Fruit fly (Drosophila melanogaster) whole organism, embryonic: ENCODE measurements around the gene CG8568.

ENCODE experiments used
- Abd-B ChIP-seq: fragments of 200-800 bp; sonication (Bioruptor generic); optimal IDR thresholded peaks from 2 replicates; lab custom pipeline; 2018; ENCODE audit warnings: missing biosample characterization, mild to moderate bottlenecking, missing genetic modification characterization, moderate library complexity
- Atf-2 ChIP-seq: fragments of 200-800 bp; sonication (Bioruptor generic); optimal IDR thresholded peaks from 2 replicates; lab custom pipeline; 2016; ENCODE audit warnings: missing biosample characterization, missing genetic modification characterization
- CG10979 ChIP-seq: fragments of 200-800 bp; sonication (Bioruptor generic); optimal IDR thresholded peaks from 2 replicates; lab custom pipeline; 2018; ENCODE audit warnings: missing biosample characterization, mild to moderate bottlenecking, missing genetic modification characterization, moderate library complexity
- CG11695 ChIP-seq: fragments of 200-800 bp; sonication (Bioruptor generic); IDR thresholded peaks from 3 replicates; pipeline ENCODE4 v1.3.6; 2022; ENCODE audit warnings: missing biosample characterization, missing genetic modification characterization
- CG13775 ChIP-seq: fragments of 200-800 bp; sonication (Bioruptor generic); optimal IDR thresholded peaks from 3 replicates; lab custom pipeline; 2017; ENCODE audit warnings: missing biosample characterization, mild to moderate bottlenecking, missing genetic modification characterization
- CG15011 ChIP-seq: fragments of 200-800 bp; sonication (Bioruptor generic); optimal IDR thresholded peaks from 3 replicates; lab custom pipeline; 2018; ENCODE audit warnings: missing biosample characterization, mild to moderate bottlenecking, missing genetic modification characterization
- CG1602 ChIP-seq: fragments of 200-800 bp; sonication (Bioruptor generic); optimal IDR thresholded peaks from 3 replicates; lab custom pipeline; 2016; ENCODE audit warnings: missing biosample characterization, missing genetic modification characterization
- CG17328 ChIP-seq: fragments of 200-800 bp; sonication (Bioruptor generic); IDR thresholded peaks from 2 replicates; pipeline ENCODE4 v1.3.6; 2022; ENCODE audit warnings: missing biosample characterization, missing genetic modification characterization
- CG17359 ChIP-seq: fragments of 200-800 bp; sonication (Bioruptor generic); optimal IDR thresholded peaks from 3 replicates; lab custom pipeline; 2018; ENCODE audit warnings: missing biosample characterization, mild to moderate bottlenecking, missing genetic modification characterization, moderate library complexity
- CG17385 ChIP-seq: fragments of 200-800 bp; sonication (Bioruptor generic); optimal IDR thresholded peaks from 3 replicates; lab custom pipeline; 2018; ENCODE audit warnings: missing biosample characterization, mild to moderate bottlenecking, missing genetic modification characterization
- CG17568 ChIP-seq: fragments of 200-800 bp; sonication (Bioruptor generic); optimal IDR thresholded peaks from 2 replicates; lab custom pipeline; 2018; ENCODE audit warnings: missing biosample characterization, mild to moderate bottlenecking, missing genetic modification characterization, moderate library complexity
- CG2678 ChIP-seq: fragments of 200-800 bp; sonication (Bioruptor generic); optimal IDR thresholded peaks from 3 replicates; lab custom pipeline; 2019; ENCODE audit warnings: missing biosample characterization, mild to moderate bottlenecking, missing genetic modification characterization, moderate library complexity
- CG4707 ChIP-seq: fragments of 200-800 bp; sonication (Bioruptor generic); optimal IDR thresholded peaks from 2 replicates; lab custom pipeline; 2018; ENCODE audit warnings: missing biosample characterization, mild to moderate bottlenecking, missing genetic modification characterization, moderate library complexity
- CG5180 ChIP-seq: fragments of 200-800 bp; sonication (Bioruptor generic); optimal IDR thresholded peaks from 3 replicates; lab custom pipeline; 2017; ENCODE audit warnings: missing biosample characterization, missing genetic modification characterization, mild to moderate bottlenecking, moderate library complexity, missing genetic modification reagents
- CG7556 ChIP-seq: fragments of 200-800 bp; sonication (Bioruptor generic); optimal IDR thresholded peaks from 2 replicates; lab custom pipeline; 2017; ENCODE audit warnings: missing biosample characterization, mild to moderate bottlenecking, missing genetic modification characterization
- CG8290 ChIP-seq, 3 experiments: fragments of 200-800 bp; sonication (Bioruptor generic); optimal IDR thresholded peaks; 2 replicates each; lab custom pipeline; 2016 to 2019; ENCODE audit warnings: missing biosample characterization in 3 of 3, missing genetic modification characterization in 3 of 3, mild to moderate bottlenecking in 2 of 3, moderate library complexity in 1 of 3
- CG8944 ChIP-seq: fragments of 200-800 bp; sonication (Bioruptor generic); optimal IDR thresholded peaks from 3 replicates; lab custom pipeline; 2016; ENCODE audit warnings: missing biosample characterization, missing genetic modification characterization
- CoRest ChIP-seq: fragments of 200-800 bp; sonication (Bioruptor generic); optimal IDR thresholded peaks from 3 replicates; lab custom pipeline; 2018; ENCODE audit warnings: missing biosample characterization, mild to moderate bottlenecking, missing genetic modification characterization, moderate library complexity
- Deaf1 ChIP-seq: fragments of 200-800 bp; optimal IDR thresholded peaks from 3 replicates; lab custom pipeline; 2019; ENCODE audit warnings: missing biosample characterization, mild to moderate bottlenecking, missing genetic modification characterization, moderate library complexity
- E2f1 ChIP-seq: fragments of 200-800 bp; sonication (Bioruptor generic); IDR thresholded peaks from 2 replicates; pipeline ENCODE4 v1.3.6; 2022; ENCODE audit warnings: missing biosample characterization, missing genetic modification characterization
- Ets65A ChIP-seq: fragments of 200-800 bp; sonication (Bioruptor generic); peaks from one replicate; lab custom pipeline; 2016; ENCODE audit warnings: missing biosample characterization, missing genetic modification characterization
- Hand ChIP-seq: fragments of 200-800 bp; sonication (Bioruptor generic); optimal IDR thresholded peaks from 2 replicates; lab custom pipeline; 2017; ENCODE audit warnings: mild to moderate bottlenecking, missing biosample characterization, missing genetic modification reagents, missing genetic modification characterization
- Hmx ChIP-seq: fragments of 200-800 bp; sonication (Bioruptor generic); optimal IDR thresholded peaks from 2 replicates; lab custom pipeline; 2016; ENCODE audit warnings: missing biosample characterization, missing genetic modification characterization
- Hr3 ChIP-seq: fragments of 200-800 bp; sonication (Bioruptor generic); optimal IDR thresholded peaks from 3 replicates; lab custom pipeline; 2016; ENCODE audit warnings: missing biosample characterization, missing genetic modification characterization
- Hsf ChIP-seq: fragments of 200-800 bp; sonication (Bioruptor generic); optimal IDR thresholded peaks from 3 replicates; lab custom pipeline; 2016; ENCODE audit warnings: missing biosample characterization, missing genetic modification characterization
- NC2β ChIP-seq: fragments of 200-800 bp; sonication (Bioruptor generic); optimal IDR thresholded peaks from 2 replicates; lab custom pipeline; 2016; ENCODE audit warnings: missing biosample characterization, missing genetic modification characterization
- NK7.1 ChIP-seq: fragments of 200-800 bp; sonication (Bioruptor generic); optimal IDR thresholded peaks from 3 replicates; lab custom pipeline; 2016; ENCODE audit warnings: missing biosample characterization, missing genetic modification characterization
- Pdp1 ChIP-seq, 2 experiments: fragments of 200-800 bp; sonication (Bioruptor generic); optimal IDR thresholded peaks; 3 replicates each; lab custom pipeline; 2016; ENCODE audit warnings: missing biosample characterization in 2 of 2, missing genetic modification characterization in 2 of 2, mild to moderate bottlenecking in 1 of 2, moderate library complexity in 1 of 2
- Ptx1 ChIP-seq: fragments of 200-800 bp; sonication (Bioruptor generic); IDR thresholded peaks from 2 replicates; pipeline ENCODE4 v1.3.6; 2022; ENCODE audit warnings: missing biosample characterization, missing genetic modification characterization
- Rx ChIP-seq: fragments of 200-800 bp; sonication (Bioruptor generic); IDR thresholded peaks from 2 replicates; pipeline ENCODE4 v1.3.6; 2022; ENCODE audit warnings: missing biosample characterization, missing genetic modification characterization
- al ChIP-seq: fragments of 200-800 bp; sonication (Bioruptor generic); IDR thresholded peaks from 2 replicates; pipeline ENCODE4 v1.3.6; 2022; ENCODE audit warnings: missing biosample characterization, missing genetic modification characterization
- az2 ChIP-seq: fragments of 200-800 bp; sonication (Bioruptor generic); optimal IDR thresholded peaks from 3 replicates; lab custom pipeline; 2016; ENCODE audit warnings: missing biosample characterization, missing genetic modification characterization
- chif ChIP-seq, 2 experiments: fragments of 200-800 bp; sonication (Bioruptor generic); optimal IDR thresholded peaks; 3 replicates each; lab custom pipeline; 2016; ENCODE audit warnings: missing biosample characterization in 2 of 2, missing genetic modification characterization in 2 of 2
- ci ChIP-seq: fragments of 200-800 bp; sonication (Bioruptor generic); IDR thresholded peaks from 3 replicates; pipeline ENCODE4 v1.3.6; 2022; ENCODE audit warnings: missing biosample characterization, missing genetic modification characterization
- eve ChIP-seq, 2 experiments: fragments of >200 bp; optimal IDR thresholded peaks; 2 replicates each; lab custom pipeline; 2017; ENCODE audit warnings: missing biosample characterization in 2 of 2, missing genetic modification characterization in 2 of 2
- fd102C ChIP-seq: fragments of 200-800 bp; sonication (Bioruptor generic); optimal IDR thresholded peaks from 2 replicates; lab custom pipeline; 2018; ENCODE audit warnings: missing biosample characterization, mild to moderate bottlenecking, missing genetic modification characterization, moderate library complexity
- gem ChIP-seq: fragments of 200-800 bp; sonication (Bioruptor generic); optimal IDR thresholded peaks from 2 replicates; lab custom pipeline; 2019; ENCODE audit warnings: missing biosample characterization, mild to moderate bottlenecking, missing genetic modification characterization, moderate library complexity
- h ChIP-seq: fragments of >200 bp; optimal IDR thresholded peaks from 2 replicates; lab custom pipeline; 2017
- jing ChIP-seq: fragments of 200-800 bp; sonication (Bioruptor generic); optimal IDR thresholded peaks from 2 replicates; lab custom pipeline; 2018; ENCODE audit warnings: missing biosample characterization, mild to moderate bottlenecking, missing genetic modification characterization
- lola ChIP-seq, 3 experiments: fragments of >200 bp in 2 of 3; fragments of 200-800 bp in 1 of 3; sonication (Bioruptor generic) in 1 of 3; optimal IDR thresholded peaks; 2 replicates each; lab custom pipeline; 2017 to 2019; ENCODE audit warnings: missing biosample characterization in 3 of 3, missing genetic modification characterization in 3 of 3, mild to moderate bottlenecking in 1 of 3, moderate library complexity in 1 of 3
- nerfin-1 ChIP-seq: fragments of 200-800 bp; sonication (Bioruptor generic); optimal IDR thresholded peaks from 3 replicates; lab custom pipeline; 2019; ENCODE audit warnings: missing biosample characterization, mild to moderate bottlenecking, missing genetic modification characterization, moderate library complexity
- odd ChIP-seq: fragments of 200-800 bp; sonication (Bioruptor generic); optimal IDR thresholded peaks from 2 replicates; lab custom pipeline; 2017; ENCODE audit warnings: missing biosample characterization, mild to moderate bottlenecking, missing genetic modification characterization
- pnt ChIP-seq: fragments of 200-800 bp; sonication (Bioruptor generic); optimal IDR thresholded peaks from 3 replicates; lab custom pipeline; 2016; ENCODE audit warnings: missing biosample characterization, missing genetic modification characterization
- ranshi ChIP-seq: fragments of 200-800 bp; sonication (Bioruptor generic); IDR thresholded peaks from 2 replicates; pipeline ENCODE4 v1.3.6; 2022; ENCODE audit warnings: missing biosample characterization, missing genetic modification characterization
- repo ChIP-seq: fragments of 200-800 bp; sonication (Bioruptor generic); optimal IDR thresholded peaks from 2 replicates; lab custom pipeline; 2016; ENCODE audit warnings: missing biosample characterization, missing genetic modification characterization
- row ChIP-seq: fragments of 200-800 bp; sonication (Bioruptor generic); IDR thresholded peaks from 3 replicates; pipeline ENCODE4 v1.3.6; 2022; ENCODE audit warnings: missing biosample characterization, missing genetic modification characterization
- sens ChIP-seq: fragments of 200-800 bp; sonication (Bioruptor generic); peaks from one replicate; lab custom pipeline; 2016; ENCODE audit warnings: missing biosample characterization, missing genetic modification characterization
- sisA ChIP-seq: fragments of 200-800 bp; sonication (Bioruptor generic); IDR thresholded peaks from 2 replicates; pipeline ENCODE4 v1.3.6; 2022; ENCODE audit warnings: missing biosample characterization, missing genetic modification characterization
- stc ChIP-seq: fragments of 200-800 bp; sonication (Bioruptor generic); IDR thresholded peaks from 2 replicates; pipeline ENCODE4 v1.3.6; 2022; ENCODE audit warnings: missing biosample characterization, missing genetic modification characterization
- trh ChIP-seq: fragments of 200-800 bp; sonication (Bioruptor generic); optimal IDR thresholded peaks from 2 replicates; lab custom pipeline; 2016; ENCODE audit warnings: missing biosample characterization, missing genetic modification characterization

Gene CG8568

dm6 chrX:17501521-17501920 lies 49.2 kb upstream of the CG8568 start (continued):
- TF ChIP-seq repo (GFP tag; lab: Kevin White, UChicago) (no peak), odd (GFP tag; lab: Kevin White, UChicago) (no peak), Deaf1 (tag; lab: Kevin White, UChicago) (no peak), CG5180 (GFP tag; lab: Kevin White, UChicago) (no peak), trh (GFP tag; lab: Kevin White, UChicago) (no peak), Hmx (no peak), CG8290 (GFP tag; optimal IDR thresholded peaks at IDR 0.05; lab: Kevin White, UChicago) (no peak), CG8290 (tag; optimal IDR thresholded peaks at IDR 0.05; lab: Kevin White, UChicago) (no peak), nerfin-1 (tag; lab: Kevin White, UChicago) (peak; percentile 46), fd102C (GFP tag; lab: Kevin White, UChicago) (no peak), E2f1 (no peak), Hr3 (GFP tag; lab: Kevin White, UChicago) (peak; percentile 24), jing (GFP tag; lab: Kevin White, UChicago) (no peak), stc (GFP tag; lab: Robert Waterston, UW) (peak; percentile 38; the same call in 1 of the 2 replicates), pnt (GFP tag; lab: Kevin White, UChicago) (peak; percentile 1)

- peak; percentile 9 for TF ChIP-seq Abd-B (GFP tag; lab: Kevin White, UChicago)
- peak; percentile 13 for TF ChIP-seq NK7.1 (GFP tag; lab: Kevin White, UChicago)
- TF ChIP-seq Pdp1 (GFP tag; optimal IDR thresholded peaks at IDR 0.05; lab: Kevin White, UChicago), result peak in 1 of 2 experiments; percentile 28
- TF ChIP-seq Ptx1 (GFP tag; lab: Robert Waterston, UW), result peak; percentile 32; the same call in 1 of the 2 replicates
- peak; percentile 15 for TF ChIP-seq CG7556 (GFP tag; lab: Kevin White, UChicago)
- peak; percentile 0 for TF ChIP-seq CG1602 (GFP tag; lab: Kevin White, UChicago)
- TF ChIP-seq sisA (GFP tag; lab: Robert Waterston, UW), result 0 out of 2 replicates have a peak, but pooled peaks have one; percentile 5
- no peak for TF ChIP-seq Hand
- 0 out of 3 replicates have a peak, but pooled peaks have one; percentile 31 for TF ChIP-seq ci (GFP tag; lab: Robert Waterston, UW)
- TF ChIP-seq al (GFP tag; lab: Robert Waterston, UW), result no peak
- no peak for TF ChIP-seq h (lab: Kevin White, UChicago)
- TF ChIP-seq CG17385 (GFP tag; lab: Kevin White, UChicago), result peak; percentile 15
- no peak for TF ChIP-seq CG15011 (GFP tag; lab: Kevin White, UChicago)
- TF ChIP-seq Ets65A (GFP tag; lab: Kevin White, UChicago), result peak; percentile 27
- TF ChIP-seq CG17328 (GFP tag; lab: Robert Waterston, UW), result peak; percentile 34; the same call in 1 of the 2 replicates
- TF ChIP-seq CG8944 (GFP tag; lab: Kevin White, UChicago), result peak; percentile 7
- TF ChIP-seq CG2678 (tag; lab: Kevin White, UChicago), result peak; percentile 17
- TF ChIP-seq CoRest, result peak; percentile 41
- peak; percentile 90 for TF ChIP-seq sens (GFP tag; lab: Kevin White, UChicago)
- peak; percentile 28 for TF ChIP-seq Hsf (GFP tag; lab: Kevin White, UChicago)
- no peak for TF ChIP-seq Rx (GFP tag; lab: Robert Waterston, UW)
- peak; percentile 2 for TF ChIP-seq CG10979 (tag; lab: Kevin White, UChicago)
- no peak for TF ChIP-seq ranshi (GFP tag; lab: Robert Waterston, UW)
- TF ChIP-seq lola (GFP tag; optimal IDR thresholded peaks at IDR 0.05; lab: Kevin White, UChicago), result peak in 1 of 3 experiments; percentile 28
- TF ChIP-seq CG17359, result no peak
- TF ChIP-seq CG13775, result no peak
- TF ChIP-seq gem, result peak; percentile 64
- TF ChIP-seq az2 (GFP tag; lab: Kevin White, UChicago), result peak; percentile 25
- peak; percentile 61; the same call in 2 of the 3 replicates for TF ChIP-seq row (GFP tag; lab: Robert Waterston, UW)
- peak; percentile 5 for TF ChIP-seq NC2β (GFP tag; lab: Kevin White, UChicago)
- TF ChIP-seq CG4707, result no peak
- no peak for TF ChIP-seq jing (GFP tag; lab: Kevin White, UChicago)
- TF ChIP-seq CG11695 (GFP tag; lab: Robert Waterston, UW), result 0 out of 3 replicates have a peak, but pooled peaks have one; percentile 17
- peak in 1 of 2 experiments; percentile 61 for TF ChIP-seq eve (GFP tag; optimal IDR thresholded peaks at IDR 0.05; lab: Kevin White, UChicago)
- TF ChIP-seq chif (GFP tag; optimal IDR thresholded peaks at IDR 0.05; lab: Kevin White, UChicago), result peak in 1 of 2 experiments; percentile 5
- peak; percentile 13 for TF ChIP-seq Atf-2 (GFP tag; lab: Kevin White, UChicago)
- peak; percentile 4 for TF ChIP-seq CG17568 (GFP tag; lab: Kevin White, UChicago)
Observed at dm6 chrX:17498982-17499381, 46.6 kb upstream of the CG8568 start.
